Worm (Caenorhabditis elegans): ENCODE results near the gene nhx-5.

DNA sequence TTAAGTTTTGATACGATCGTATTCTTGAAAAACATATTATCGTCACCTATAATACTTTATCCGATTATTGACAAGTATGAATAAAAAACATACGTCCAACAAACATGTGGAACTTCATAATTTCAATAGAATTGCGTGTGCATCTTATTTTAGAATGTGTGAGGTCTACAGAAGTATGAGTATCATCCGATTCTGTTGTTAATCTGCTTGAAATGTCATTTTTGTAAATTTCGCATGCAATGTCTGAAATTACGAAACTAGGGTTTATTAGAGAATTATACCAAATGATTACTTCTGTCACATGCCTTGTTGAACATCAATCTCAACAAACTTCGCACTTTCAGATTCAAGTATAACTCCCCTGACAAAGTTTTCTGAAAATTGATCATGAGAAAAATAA is 35.0 kb upstream of the nhx-5 start:
- TF ChIP-seq W03F9.2 (tag; optimal IDR thresholded peaks at IDR 0.05) (no peak), dao-5 (tag; optimal IDR thresholded peaks at IDR 0.05) (no peak), him-1 (tag; optimal IDR thresholded peaks at IDR 0.05) (no peak)
